Fruit fly (Drosophila melanogaster) whole organism, wandering third instar larva: Measurements from ENCODE around the gene Trm1.

Source experiments
- Abd-B ChIP-seq: fragments of >200 bp; optimal IDR thresholded peaks from 2 replicates; lab custom pipeline; 2017; ENCODE audit warnings: missing biosample characterization, missing genetic modification characterization
- CrebA ChIP-seq: fragments of 200-800 bp; sonication (Bioruptor generic); optimal IDR thresholded peaks from 2 replicates; lab custom pipeline; 2016; ENCODE audit warnings: missing biosample characterization, mild to moderate bottlenecking, missing genetic modification characterization, borderline replicate concordance
- OdsH ChIP-seq: fragments of 200-800 bp; sonication (Bioruptor generic); optimal IDR thresholded peaks from 2 replicates; lab custom pipeline; 2016; ENCODE audit warnings: missing biosample characterization, mild to moderate bottlenecking, missing genetic modification characterization
- Vsx2 ChIP-seq: fragments of 200-300, 225-300 bp; sonication (Bioruptor generic); optimal IDR thresholded peaks from 2 replicates; lab custom pipeline; 2018; ENCODE audit warnings: missing biosample characterization, missing genetic modification characterization; ENCODE audit not compliant: partially characterized antibody
- ey ChIP-seq: fragments of 200-800 bp; sonication (Bioruptor generic); optimal IDR thresholded peaks from 2 replicates; lab custom pipeline; 2016; ENCODE audit warnings: missing biosample characterization, missing genetic modification characterization
- fru ChIP-seq: fragments of 200-800 bp; sonication (Bioruptor generic); optimal IDR thresholded peaks from 3 replicates; lab custom pipeline; 2016; ENCODE audit warnings: missing biosample characterization, mild to moderate bottlenecking, missing genetic modification characterization
- lola ChIP-seq: fragments of >200 bp; optimal IDR thresholded peaks from 2 replicates; lab custom pipeline; 2017; ENCODE audit warnings: missing biosample characterization, missing genetic modification characterization
- woc ChIP-seq: sonication (Bioruptor generic); optimal IDR thresholded peaks from 2 replicates; lab custom pipeline; 2016; ENCODE audit warnings: missing biosample characterization, mild to moderate bottlenecking, missing genetic modification characterization

DNA sequence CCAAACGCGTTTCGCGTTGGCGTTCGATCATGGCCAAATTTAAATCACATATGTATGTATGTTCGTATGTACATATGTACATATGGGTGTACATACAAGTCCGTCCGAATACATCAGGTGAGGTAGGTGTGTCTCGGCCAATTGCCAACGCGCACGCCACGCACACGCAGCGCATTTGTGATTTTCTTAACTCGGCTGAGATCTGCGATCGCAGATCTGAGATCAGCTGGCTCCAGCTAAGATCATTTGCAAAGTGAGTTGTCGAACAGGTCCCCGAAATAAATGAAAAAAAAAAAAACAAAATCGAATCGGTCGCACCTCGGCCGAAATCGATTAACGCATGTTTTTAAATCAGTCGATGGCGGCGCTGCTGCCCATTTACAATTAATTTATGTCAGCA, 41.4 kb downstream of the Trm1 start:
- TF ChIP-seq lola (GFP tag; lab: Kevin White, UChicago) (no peak), OdsH (no peak), woc (no peak), ey (GFP tag; lab: Kevin White, UChicago) (no peak), Abd-B (GFP tag; lab: Kevin White, UChicago) (no peak), fru (GFP tag; lab: Kevin White, UChicago) (no peak), CrebA (GFP tag; lab: Kevin White, UChicago) (no peak), Vsx2 (GFP tag; lab: Kevin White, UChicago) (no peak)
